Fruit fly (Drosophila melanogaster): ENCODE results near the gene Gr64e.

Gr64e gene

dm6 chr3L:4071561-4072049 lies 39.7 kb downstream of the Gr64e start, which contains the start of gene wit (continued):
- TF ChIP-seq CG5245 (GFP tag; optimal IDR thresholded peaks at IDR 0.05) (no peak), fru (optimal IDR thresholded peaks at IDR 0.05) (no peak), otp (GFP tag; IDR thresholded peaks at IDR 0.05) (peak; percentile 58; the same call in 2 of the 3 replicates), CG2199 (GFP tag; IDR thresholded peaks at IDR 0.05) (no peak), Neu2 (GFP tag; optimal IDR thresholded peaks at IDR 0.05; ENCODE audit: borderline replicate concordance) (no peak), Trl (optimal IDR thresholded peaks at IDR 0.05) (peak; percentile 90 to 95), Trl (GFP tag; optimal IDR thresholded peaks at IDR 0.05) (peak; percentile 59), btn (GFP tag; optimal IDR thresholded peaks at IDR 0.05) (no peak), CG12219 (GFP tag; optimal IDR thresholded peaks at IDR 0.05) (no peak), Gsc (GFP tag; IDR thresholded peaks at IDR 0.05) (no peak), Dll (GFP tag; IDR thresholded peaks at IDR 0.05; ENCODE audit: partially characterized antibody) (peak; percentile 47; the same call in 1 of the 4 replicates), inv (GFP tag; IDR thresholded peaks at IDR 0.05; ENCODE audit: partially characterized antibody) (no peak), eve (GFP tag; optimal IDR thresholded peaks at IDR 0.05) (no peak), Xbp1 (GFP tag; optimal IDR thresholded peaks at IDR 0.05) (peak; percentile 42), Hr51 (GFP tag; optimal IDR thresholded peaks at IDR 0.05) (no peak), CG14860 (GFP tag; IDR thresholded peaks at IDR 0.05; ENCODE audit: partially characterized antibody) (no peak), NfI (GFP tag; optimal IDR thresholded peaks at IDR 0.05) (peak; percentile 21), CG4707 (GFP tag; optimal IDR thresholded peaks at IDR 0.05) (peak; percentile 22), fd96Cb (tag; optimal IDR thresholded peaks at IDR 0.05) (no peak), tin (GFP tag; optimal IDR thresholded peaks at IDR 0.05) (no peak), CG11085 (GFP tag; IDR thresholded peaks at IDR 0.05) (no peak), hbn (GFP tag; IDR thresholded peaks at IDR 0.05; ENCODE audit: partially characterized antibody) (peak; percentile 44), Oli (tag; optimal IDR thresholded peaks at IDR 0.05) (no peak), CG7987 (GFP tag; optimal IDR thresholded peaks at IDR 0.05) (peak; percentile 52), H2.0 (GFP tag; IDR thresholded peaks at IDR 0.05) (no peak; the same call in 1 of the 2 replicates), D19B (GFP tag; optimal IDR thresholded peaks at IDR 0.05) (no peak), CG4282 (GFP tag; optimal IDR thresholded peaks at IDR 0.05) (no peak), slou (GFP tag; optimal IDR thresholded peaks at IDR 0.05) (no peak), CG15601 (tag; optimal IDR thresholded peaks at IDR 0.05) (no peak), CG7357 (GFP tag; IDR thresholded peaks at IDR 0.05) (no peak), tx (GFP tag; optimal IDR thresholded peaks at IDR 0.05) (no peak), CG12659 (GFP tag; optimal IDR thresholded peaks at IDR 0.05) (no peak), TFAM (GFP tag; optimal IDR thresholded peaks at IDR 0.05) (no peak), CG15269 (tag; optimal IDR thresholded peaks at IDR 0.05) (peak; percentile 24), CG16815 (GFP tag; optimal IDR thresholded peaks at IDR 0.05) (no peak), gfzf (GFP tag; optimal IDR thresholded peaks at IDR 0.05) (peak; percentile 32), CG17912 (GFP tag; optimal IDR thresholded peaks at IDR 0.05) (no peak), CG14667 (GFP tag; IDR thresholded peaks at IDR 0.05) (no peak), Ets97D (GFP tag; optimal IDR thresholded peaks at IDR 0.05) (no peak), CG11695 (GFP tag; IDR thresholded peaks at IDR 0.05) (0 out of 3 replicates have a peak, but pooled peaks have one; percentile 11), CTCF (GFP tag; optimal IDR thresholded peaks at IDR 0.05) (no peak), CG3281 (GFP tag; optimal IDR thresholded peaks at IDR 0.05) (peak; percentile 1), HLHmδ (GFP tag; optimal IDR thresholded peaks at IDR 0.05) (peak; percentile 78), luna (GFP tag; optimal IDR thresholded peaks at IDR 0.05) (no peak), Bgb (GFP tag; IDR thresholded peaks at IDR 0.05; ENCODE audit: partially characterized antibody) (peak; percentile 49), stc (GFP tag; IDR thresholded peaks at IDR 0.05) (no peak), CG10209 (GFP tag; optimal IDR thresholded peaks at IDR 0.05) (no peak), sens (GFP tag) (peak; percentile 65), gem (tag; optimal IDR thresholded peaks at IDR 0.05) (peak; percentile 18), ewg (GFP tag; optimal IDR thresholded peaks at IDR 0.05) (no peak), ap (GFP tag; IDR thresholded peaks at IDR 0.05) (no peak)

All from whole organism, embryonic.